Fruit fly (Drosophila melanogaster): ENCODE measurements around the gene CG5676.

The CG5676 gene

DNA sequence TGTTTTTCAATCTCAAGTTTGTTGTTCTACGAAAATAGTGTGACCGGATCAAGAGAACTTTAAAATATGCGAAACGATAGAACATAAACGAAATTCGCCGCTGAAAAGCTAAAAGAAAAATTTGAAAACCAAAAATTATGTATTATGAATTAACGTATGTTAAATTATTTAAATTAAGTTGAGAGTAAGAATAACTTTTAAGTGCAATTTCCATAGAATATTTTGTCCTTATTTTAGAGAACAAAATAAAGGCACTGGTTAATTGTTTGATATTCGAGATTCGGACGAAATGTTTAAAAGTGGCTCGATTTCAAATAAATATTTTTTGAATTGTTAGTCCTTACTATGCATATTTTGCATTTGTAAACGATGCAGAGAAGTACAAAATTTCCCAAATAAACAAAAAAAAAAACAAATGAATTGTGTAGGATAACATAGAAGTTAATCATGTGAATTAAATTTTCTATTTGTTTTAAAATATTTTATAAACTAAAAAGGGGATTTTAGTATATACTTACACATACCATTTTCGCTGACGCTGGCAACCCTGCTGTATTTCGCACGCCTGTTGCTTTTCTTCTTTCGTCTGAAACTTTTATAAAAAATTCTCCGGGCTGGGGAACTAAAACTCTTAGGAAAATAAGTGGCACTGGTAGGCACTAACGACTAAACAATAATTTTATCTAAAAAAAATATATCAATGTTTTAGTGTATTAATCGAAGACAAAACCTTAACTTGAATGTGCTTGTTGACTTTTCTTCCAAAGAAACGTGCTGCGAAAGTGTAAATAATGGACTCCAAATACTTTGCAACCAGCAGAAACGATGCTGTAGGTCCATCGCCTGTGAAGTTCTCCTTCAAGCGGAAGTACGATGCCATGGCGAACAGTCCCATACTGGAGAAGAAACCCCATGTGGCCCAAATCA lies 44.8 kb downstream of the CG5676 start, which contains the start of the genes CG5727 and ath (continued):
- TF ChIP-seq CG15696 (tag; optimal IDR thresholded peaks at IDR 0.05) (peak; percentile 5), CG9609 (GFP tag; optimal IDR thresholded peaks at IDR 0.05) (no peak), YL-1 (GFP tag; optimal IDR thresholded peaks at IDR 0.05) (peak; percentile 35), CG1832 (GFP tag; optimal IDR thresholded peaks at IDR 0.05) (no peak), row (GFP tag; IDR thresholded peaks at IDR 0.05) (peak; percentile 63), Usf (GFP tag; optimal IDR thresholded peaks at IDR 0.05) (no peak), sisA (GFP tag; IDR thresholded peaks at IDR 0.05) (no peak), CG4424 (GFP tag; optimal IDR thresholded peaks at IDR 0.05) (peak; percentile 34), pzg (GFP tag; optimal IDR thresholded peaks at IDR 0.05) (peak; percentile 13), CG7556 (GFP tag; optimal IDR thresholded peaks at IDR 0.05) (no peak), gfzf (GFP tag; optimal IDR thresholded peaks at IDR 0.05) (peak; percentile 65), wek (GFP tag; optimal IDR thresholded peaks at IDR 0.05) (peak; percentile 38), odd (GFP tag; optimal IDR thresholded peaks at IDR 0.05) (no peak), luna (GFP tag; optimal IDR thresholded peaks at IDR 0.05) (no peak), ato (GFP tag; IDR thresholded peaks at IDR 0.05; ENCODE audit: partially characterized antibody) (no peak), sens (GFP tag) (peak; percentile 72), Camta (GFP tag; optimal IDR thresholded peaks at IDR 0.05) (no peak), CG18262 (tag; optimal IDR thresholded peaks at IDR 0.05) (peak; percentile 20), CG17186 (GFP tag; optimal IDR thresholded peaks at IDR 0.05) (no peak), H2.0 (GFP tag; IDR thresholded peaks at IDR 0.05) (no peak), kah (GFP tag; optimal IDR thresholded peaks at IDR 0.05) (peak; percentile 88), Hr39 (optimal IDR thresholded peaks at IDR 0.05) (no peak), gro (GFP tag; optimal IDR thresholded peaks at IDR 0.05) (no peak), tin (GFP tag; optimal IDR thresholded peaks at IDR 0.05) (no peak), rib (GFP tag; IDR thresholded peaks at IDR 0.05) (no peak), CG14014 (GFP tag; IDR thresholded peaks at IDR 0.05) (peak; percentile 49; the same call in 1 of the 2 replicates), CG12769 (tag; optimal IDR thresholded peaks at IDR 0.05) (no peak), Meics (GFP tag; optimal IDR thresholded peaks at IDR 0.05) (peak; percentile 38), CG8765 (GFP tag; IDR thresholded peaks at IDR 0.05) (no peak), CG12104 (GFP tag; optimal IDR thresholded peaks at IDR 0.05) (no peak), CG6854 (GFP tag; optimal IDR thresholded peaks at IDR 0.05) (no peak), E2f1 (GFP tag; IDR thresholded peaks at IDR 0.05) (no peak), twi (tag; optimal IDR thresholded peaks at IDR 0.05) (no peak), CG12659 (GFP tag; optimal IDR thresholded peaks at IDR 0.05) (peak; percentile 28), NC2β (GFP tag; optimal IDR thresholded peaks at IDR 0.05) (no peak), CG4328 (GFP tag; optimal IDR thresholded peaks at IDR 0.05) (peak; percentile 11), Hsf (GFP tag; optimal IDR thresholded peaks at IDR 0.05) (no peak), Awh (GFP tag; IDR thresholded peaks at IDR 0.05) (peak; percentile 38; the same call in 1 of the 2 replicates), CG34224 (GFP tag; IDR thresholded peaks at IDR 0.05; ENCODE audit: partially characterized antibody) (no peak), so (GFP tag; IDR thresholded peaks at IDR 0.05) (peak; percentile 37; the same call in 1 of the 3 replicates)

All from whole organism, embryonic.